Worm (Caenorhabditis elegans) whole organism, midembryonic: ENCODE data around the gene F21D9.11.

Source experiments
- cog-1 ChIP-seq: sonication (generic microtip); optimal IDR thresholded peaks from 2 replicates; lab custom pipeline; 2016; ENCODE audit warnings: missing genetic modification characterization, missing compliant biosample characterization
- flt-1 ChIP-seq: fragments of 200-800 bp; sonication (Bioruptor generic); IDR thresholded peaks from 2 replicates; pipeline ENCODE4 v1.3.6; 2022; ENCODE audit warnings: missing genetic modification characterization, missing compliant biosample characterization
- med-1 ChIP-seq: sonication (generic microtip); optimal IDR thresholded peaks from 2 replicates; lab custom pipeline; 2017; ENCODE audit warnings: missing genetic modification characterization, mild to moderate bottlenecking, missing compliant biosample characterization, antibody characterized with exemption, missing genetic modification reagents; ENCODE audit not compliant: insufficient read depth
- ref-1 ChIP-seq: fragments of 200-800 bp; sonication (Bioruptor generic); conservative IDR thresholded peaks from 2 replicates; pipeline ENCODE4 v1.3.6; 2022; ENCODE audit warnings: missing genetic modification reagents, missing genetic modification characterization, missing compliant biosample characterization
- tab-1 ChIP-seq: fragments of 200-800 bp; sonication (Bioruptor generic); IDR thresholded peaks from 2 replicates; pipeline ENCODE4 v1.3.6; 2022; ENCODE audit warnings: missing genetic modification characterization, missing compliant biosample characterization
- ztf-29 ChIP-seq: fragments of 200-800 bp; sonication (Bioruptor generic); IDR thresholded peaks from 2 replicates; pipeline ENCODE4 v1.3.6; 2022; ENCODE audit warnings: missing genetic modification reagents, missing genetic modification characterization, missing compliant biosample characterization

DNA sequence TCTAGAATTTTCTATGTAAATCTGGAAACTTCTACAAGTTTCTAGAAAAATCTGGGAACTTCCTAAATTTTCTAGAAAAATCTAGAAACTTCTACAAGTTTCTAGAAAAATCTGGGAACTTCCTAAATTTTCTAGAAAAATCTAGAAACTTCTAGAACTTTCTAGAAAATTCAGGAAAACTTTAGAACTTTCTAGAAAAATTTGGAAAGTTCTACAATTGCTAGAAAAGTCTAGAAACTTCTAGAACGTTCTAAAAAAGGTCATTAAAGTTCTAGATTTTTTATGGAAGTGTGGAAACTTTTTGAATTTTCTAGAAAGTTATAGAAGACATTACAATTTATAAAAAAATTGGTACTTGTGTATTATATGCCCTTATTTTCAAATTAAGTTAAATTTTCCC lies 41.1 kb downstream of the F21D9.11 start, which contains the start of gene F55C9.5:
- no peak for TF ChIP-seq flt-1 (GFP tag; lab: Robert Waterston, UW)
- TF ChIP-seq ref-1, result no peak
- TF ChIP-seq tab-1, result no peak
- no peak for TF ChIP-seq cog-1 (tag; lab: Kevin White, UChicago)
- TF ChIP-seq ztf-29 (GFP tag; lab: Robert Waterston, UW), result no peak
- no peak for TF ChIP-seq med-1 (GFP tag; lab: Kevin White, UChicago)
